Worm (Caenorhabditis elegans): ENCODE results near the gene unc-60.

DNA sequence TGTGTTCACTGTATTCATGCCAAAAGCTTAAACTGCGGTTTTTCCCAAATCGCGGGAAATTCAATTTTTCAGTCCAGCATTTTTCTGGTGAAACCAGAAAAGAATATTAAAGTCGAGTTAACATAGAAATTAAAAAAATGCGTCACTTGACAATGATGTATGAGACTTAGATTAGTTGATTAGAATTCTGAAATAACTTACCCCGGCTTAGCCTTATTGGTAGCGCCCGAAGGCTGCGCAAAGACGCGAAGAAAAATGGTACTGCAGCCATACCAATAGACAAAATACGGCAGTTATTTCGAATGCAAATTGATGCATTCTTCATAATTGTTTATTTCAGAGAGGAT lies 41.5 kb upstream of the unc-60 start:
- no peak for TF ChIP-seq nhr-120 (GFP tag; IDR thresholded peaks at IDR 0.05)
- no peak for TF ChIP-seq sdz-38 (tag; optimal IDR thresholded peaks at IDR 0.05)
- TF ChIP-seq egl-18 (GFP tag; IDR thresholded peaks at IDR 0.05) = no peak
- TF ChIP-seq snpc-4 (GFP tag; optimal IDR thresholded peaks at IDR 0.05) = no peak
- no peak for TF ChIP-seq snpc-4 (tag; optimal IDR thresholded peaks at IDR 0.05)
- no peak for TF ChIP-seq ets-4 (GFP tag; optimal IDR thresholded peaks at IDR 0.05)

All from whole organism, young adult.